Worm (Caenorhabditis elegans) whole organism, mixed stage, embryonic: Measurements from ENCODE around the gene set-3.
"Not testable (repeated sequence)": the region's sequence is repeated elsewhere in the genome, so short reads cannot be mapped to it uniquely, and the experiment has no call there.

Experiments used
- blmp-1 ChIP-seq: fragments of 150-350 bp; optimal IDR thresholded peaks from 2 replicates; lab custom pipeline; 2014; ENCODE audit warnings: missing biosample characterization, missing genetic modification characterization
- ceh-83 ChIP-seq: fragments of 200-800 bp; sonication (Bioruptor generic); optimal IDR thresholded peaks from 2 replicates; lab custom pipeline; 2018; ENCODE audit warnings: mild to moderate bottlenecking, missing genetic modification characterization, missing compliant biosample characterization
- ces-1 ChIP-seq: fragments of 150-350 bp; optimal IDR thresholded peaks from 2 replicates; lab custom pipeline; 2014; ENCODE audit warnings: missing biosample characterization, missing genetic modification reagents, missing genetic modification characterization
- elt-1 ChIP-seq: sonication (generic microtip); optimal IDR thresholded peaks from 2 replicates; lab custom pipeline; 2017; ENCODE audit warnings: missing genetic modification characterization, mild to moderate bottlenecking, missing compliant biosample characterization, antibody characterized with exemption, moderate library complexity, borderline replicate concordance; ENCODE audit not compliant: insufficient read depth
- lsy-2 ChIP-seq: fragments of 150-350 bp; optimal IDR thresholded peaks from 2 replicates; lab custom pipeline; 2014; ENCODE audit warnings: missing biosample characterization, missing genetic modification characterization
- nhr-12 ChIP-seq: fragments of 150-350 bp; optimal IDR thresholded peaks from 2 replicates; lab custom pipeline; 2014; ENCODE audit warnings: missing biosample characterization, missing genetic modification characterization
- nhr-76 ChIP-seq: sonication (generic microtip); optimal IDR thresholded peaks from 2 replicates; lab custom pipeline; 2017; ENCODE audit warnings: missing biosample characterization, missing genetic modification characterization
- pha-4 ChIP-seq: fragments of 150-350 bp; optimal IDR thresholded peaks from 2 replicates; lab custom pipeline; 2018; ENCODE audit warnings: missing biosample characterization, missing genetic modification reagents, missing genetic modification characterization
- sem-2 ChIP-seq: fragments of 200-800 bp; sonication (Bioruptor generic); optimal IDR thresholded peaks from 2 replicates; lab custom pipeline; 2018; ENCODE audit warnings: mild to moderate bottlenecking, missing genetic modification characterization, missing compliant biosample characterization
- sptf-1 ChIP-seq: sonication (generic microtip); optimal IDR thresholded peaks from 2 replicates; lab custom pipeline; 2017; ENCODE audit warnings: mild to moderate bottlenecking, missing genetic modification characterization, moderate library complexity, missing compliant biosample characterization
- unc-39 ChIP-seq: fragments of 150-350 bp; optimal IDR thresholded peaks from 2 replicates; lab custom pipeline; 2014; ENCODE audit warnings: missing biosample characterization, missing genetic modification characterization
- unc-62 ChIP-seq: fragments of 150-350 bp; optimal IDR thresholded peaks from 2 replicates; lab custom pipeline; 2014; ENCODE audit warnings: missing biosample characterization, missing genetic modification reagents, missing genetic modification characterization
- ztf-11 ChIP-seq: fragments of 150-350 bp; optimal IDR thresholded peaks from 2 replicates; lab custom pipeline; 2014; ENCODE audit warnings: missing biosample characterization, missing genetic modification characterization

DNA sequence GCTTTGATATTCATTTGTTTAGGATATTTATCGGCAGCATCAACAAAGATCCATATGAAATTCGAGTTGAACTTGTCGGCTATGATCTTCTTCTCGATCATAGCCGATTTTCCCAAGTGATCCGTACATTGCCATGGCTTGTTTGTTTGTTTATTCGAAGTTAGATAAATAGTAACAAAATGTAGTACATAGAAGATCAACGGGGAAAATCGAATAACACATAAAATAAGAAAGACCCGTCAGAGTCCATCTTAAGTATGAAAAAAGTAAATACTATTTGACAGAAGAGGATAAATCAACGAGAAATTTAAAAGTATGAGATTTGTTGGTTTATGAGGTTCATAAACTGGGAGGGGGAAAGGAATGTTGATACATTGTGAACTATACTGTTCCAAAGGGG, 11.6 kb downstream of the set-3 start, which contains the start of gene C07A9.5:
- TF ChIP-seq lsy-2; elt-1 (tag; lab: Kevin White, UChicago); nhr-12; unc-39 (tag; lab: Kevin White, UChicago); blmp-1 (tag; lab: Kevin White, UChicago); sem-2 (GFP tag; lab: Kevin White, UChicago); ztf-11 (tag; lab: Kevin White, UChicago); ces-1 (GFP tag; lab: Kevin White, UChicago); pha-4 (tag; lab: Kevin White, UChicago); nhr-76 (tag; lab: Kevin White, UChicago); sptf-1; unc-62 (GFP tag; lab: Kevin White, UChicago); ceh-83 (GFP tag; lab: Kevin White, UChicago): not testable (repeated sequence)
